Worm (Caenorhabditis elegans) whole organism, mixed stage, embryonic: Measurements from ENCODE around the gene lmtr-3.

Experiments
- M03D4.4 ChIP-seq: sonication (generic microtip); optimal IDR thresholded peaks from 2 replicates; lab custom pipeline; 2017; ENCODE audit warnings: mild to moderate bottlenecking, missing genetic modification characterization, missing compliant biosample characterization
- bed-3 ChIP-seq: fragments of 200-800 bp; sonication (Bioruptor generic); optimal IDR thresholded peaks from 3 replicates; lab custom pipeline; 2018; ENCODE audit warnings: mild to moderate bottlenecking, missing genetic modification characterization, moderate library complexity, missing compliant biosample characterization
- blmp-1 ChIP-seq: fragments of 150-350 bp; optimal IDR thresholded peaks from 2 replicates; lab custom pipeline; 2014; ENCODE audit warnings: missing biosample characterization, missing genetic modification characterization
- ceh-39 ChIP-seq: fragments of 150-350 bp; optimal IDR thresholded peaks from 2 replicates; lab custom pipeline; 2014; ENCODE audit warnings: missing biosample characterization, missing genetic modification characterization
- ces-1 ChIP-seq: fragments of 150-350 bp; optimal IDR thresholded peaks from 2 replicates; lab custom pipeline; 2014; ENCODE audit warnings: missing biosample characterization, missing genetic modification reagents, missing genetic modification characterization
- cnd-1 ChIP-seq: fragments of 200-800 bp; sonication (Bioruptor generic); optimal IDR thresholded peaks from 2 replicates; lab custom pipeline; 2018; ENCODE audit warnings: mild to moderate bottlenecking, missing genetic modification characterization, missing compliant biosample characterization
- drap-1 ChIP-seq: fragments of 200-800 bp; sonication (Bioruptor generic); optimal IDR thresholded peaks from 3 replicates; lab custom pipeline; 2018; ENCODE audit warnings: mild to moderate bottlenecking, missing genetic modification characterization, missing compliant biosample characterization
- elt-3 ChIP-seq: fragments of 150-350 bp; optimal IDR thresholded peaks from 2 replicates; lab custom pipeline; 2014; ENCODE audit warnings: missing biosample characterization, missing genetic modification characterization
- hlh-1 ChIP-seq: fragments of 150-350 bp; optimal IDR thresholded peaks from 2 replicates; lab custom pipeline; 2014; ENCODE audit warnings: missing biosample characterization, missing genetic modification reagents, missing genetic modification characterization
- lin-32 ChIP-seq: fragments of 200-800 bp; sonication (Bioruptor generic); optimal IDR thresholded peaks from 2 replicates; lab custom pipeline; 2018; ENCODE audit warnings: mild to moderate bottlenecking, missing genetic modification characterization, missing compliant biosample characterization
- lsy-2 ChIP-seq: fragments of 150-350 bp; optimal IDR thresholded peaks from 2 replicates; lab custom pipeline; 2014; ENCODE audit warnings: missing biosample characterization, missing genetic modification characterization
- mab-5 ChIP-seq: fragments of 150-350 bp; optimal IDR thresholded peaks from 2 replicates; lab custom pipeline; 2014; ENCODE audit warnings: missing biosample characterization, missing genetic modification characterization
- mep-1 ChIP-seq: fragments of 150-350 bp; optimal IDR thresholded peaks from 2 replicates; lab custom pipeline; 2017; ENCODE audit warnings: missing biosample characterization, missing genetic modification reagents, missing genetic modification characterization, inconsistent platforms
- mls-2 ChIP-seq: sonication (generic microtip); optimal IDR thresholded peaks from 2 replicates; lab custom pipeline; 2016; ENCODE audit warnings: mild to moderate bottlenecking, missing genetic modification characterization, moderate library complexity, missing compliant biosample characterization
- nhr-12 ChIP-seq: fragments of 150-350 bp; optimal IDR thresholded peaks from 2 replicates; lab custom pipeline; 2014; ENCODE audit warnings: missing biosample characterization, missing genetic modification characterization
- sem-2 ChIP-seq: fragments of 200-800 bp; sonication (Bioruptor generic); optimal IDR thresholded peaks from 2 replicates; lab custom pipeline; 2018; ENCODE audit warnings: mild to moderate bottlenecking, missing genetic modification characterization, missing compliant biosample characterization
- snpc-4 ChIP-seq: fragments of 150-350 bp; optimal IDR thresholded peaks from 2 replicates; lab custom pipeline; 2014; ENCODE audit warnings: missing biosample characterization, missing genetic modification characterization
- tbx-8 ChIP-seq: fragments of 200-800 bp; sonication (Bioruptor generic); optimal IDR thresholded peaks from 2 replicates; lab custom pipeline; 2018; ENCODE audit warnings: mild to moderate bottlenecking, missing genetic modification characterization, moderate library complexity, missing compliant biosample characterization
- unc-120 ChIP-seq: sonication (generic microtip); optimal IDR thresholded peaks from 2 replicates; lab custom pipeline; 2017; ENCODE audit warnings: missing genetic modification characterization, missing compliant biosample characterization; ENCODE audit not compliant: poor library complexity, severe bottlenecking
- unc-39 ChIP-seq: fragments of 150-350 bp; optimal IDR thresholded peaks from 2 replicates; lab custom pipeline; 2014; ENCODE audit warnings: missing biosample characterization, missing genetic modification characterization
- zip-8 ChIP-seq: fragments of 150-350 bp; optimal IDR thresholded peaks from 2 replicates; lab custom pipeline; 2014; ENCODE audit warnings: missing biosample characterization, missing genetic modification characterization
- ztf-11 ChIP-seq: fragments of 150-350 bp; optimal IDR thresholded peaks from 2 replicates; lab custom pipeline; 2014; ENCODE audit warnings: missing biosample characterization, missing genetic modification characterization

The lmtr-3 gene

ce11 chrV:11170564-11171329 is 46.8 kb downstream of the lmtr-3 start:
- TF ChIP-seq zip-8, result no peak
- no peak for TF ChIP-seq unc-120 (tag; lab: Kevin White, UChicago)
- TF ChIP-seq lin-32 (GFP tag; lab: Kevin White, UChicago), result no peak
- no peak for TF ChIP-seq snpc-4 (tag; lab: Kevin White, UChicago)

ce11 chrV:11171906-11172305 is 47.9 kb downstream of the lmtr-3 start, which contains the start of gene T19C4.5:
Gene T19C4.5, plus strand, starts transcription at chrV:11172213.
- TF ChIP-seq mab-5, result no peak
- no peak for TF ChIP-seq ceh-39 (tag; lab: Kevin White, UChicago)
- no peak for TF ChIP-seq mep-1 (tag; lab: Kevin White, UChicago)
- TF ChIP-seq ces-1 (GFP tag; lab: Kevin White, UChicago), result no peak
- no peak for TF ChIP-seq hlh-1 (tag; lab: Kevin White, UChicago)
- no peak for TF ChIP-seq snpc-4 (tag; lab: Kevin White, UChicago)
- TF ChIP-seq bed-3, result no peak
- TF ChIP-seq sem-2, result no peak
- no peak for TF ChIP-seq unc-39 (tag; lab: Kevin White, UChicago)
- TF ChIP-seq cnd-1 (tag; lab: Kevin White, UChicago), result no peak
- no peak for TF ChIP-seq nhr-12
- no peak for TF ChIP-seq lsy-2 (tag; lab: Kevin White, UChicago)
- TF ChIP-seq M03D4.4 (tag; lab: Kevin White, UChicago), result no peak
- no peak for TF ChIP-seq zip-8
- TF ChIP-seq elt-3 (tag; lab: Kevin White, UChicago), result no peak
- no peak for TF ChIP-seq blmp-1 (tag; lab: Kevin White, UChicago)
- no peak for TF ChIP-seq tbx-8 (GFP tag; lab: Kevin White, UChicago)
- TF ChIP-seq mls-2 (tag; lab: Kevin White, UChicago), result no peak
- TF ChIP-seq, all 35 proteins: peak for 0

- TF ChIP-seq lsy-2 (tag; lab: Kevin White, UChicago) (no peak), unc-39 (tag; lab: Kevin White, UChicago) (no peak), elt-3 (tag; lab: Kevin White, UChicago) (no peak), ztf-11 (tag; lab: Kevin White, UChicago) (no peak), drap-1 (GFP tag; lab: Kevin White, UChicago) (no peak), cnd-1 (tag; lab: Kevin White, UChicago) (no peak)
Observed at ce11 chrV:11172667-11173066, 48.7 kb downstream of the lmtr-3 start.
